Worm (Caenorhabditis elegans) whole organism, L1 larva: ENCODE measurements around the gene ZK1128.7.

Experiments
- C34B4.2 ChIP-seq: sonication (generic microtip); optimal IDR thresholded peaks from 2 replicates; lab custom pipeline; 2017; ENCODE audit warnings: mild to moderate bottlenecking, missing genetic modification characterization, missing compliant biosample characterization
- ama-1 ChIP-seq: fragments of 150-350 bp; optimal IDR thresholded peaks from 2 replicates; lab custom pipeline; 2014
- ceh-63 ChIP-seq: fragments of 200-800 bp; sonication (Bioruptor generic); optimal IDR thresholded peaks from 2 replicates; lab custom pipeline; 2018; ENCODE audit warnings: mild to moderate bottlenecking, missing genetic modification characterization, missing compliant biosample characterization
- elt-3 ChIP-seq, 6 experiments: fragments of 150-350 bp in 1 of 6; sonication (generic microtip); optimal IDR thresholded peaks; 2 replicates each; lab custom pipeline; 2017 to 2018; ENCODE audit warnings: missing biosample characterization in 6 of 6, missing genetic modification characterization in 6 of 6, inconsistent platforms in 1 of 6
- fkh-4 ChIP-seq: sonication (generic microtip); optimal IDR thresholded peaks from 2 replicates; lab custom pipeline; 2016; ENCODE audit warnings: missing compliant biosample characterization, missing genetic modification characterization, borderline replicate concordance
- lin-39 ChIP-seq: fragments of 150-350 bp; optimal IDR thresholded peaks from 2 replicates; lab custom pipeline; 2014; ENCODE audit warnings: missing biosample characterization, missing genetic modification reagents, missing genetic modification characterization
- lir-3 ChIP-seq: sonication (generic microtip); optimal IDR thresholded peaks from 2 replicates; lab custom pipeline; 2016; ENCODE audit warnings: mild to moderate bottlenecking, missing genetic modification characterization, moderate library complexity, missing compliant biosample characterization; ENCODE audit not compliant: poor library complexity
- nhr-237 ChIP-seq: fragments of 150-350 bp; optimal IDR thresholded peaks from 2 replicates; lab custom pipeline; 2014; ENCODE audit warnings: missing biosample characterization, missing genetic modification characterization
- nhr-28 ChIP-seq: fragments of 150-350 bp; optimal IDR thresholded peaks from 2 replicates; lab custom pipeline; 2014; ENCODE audit warnings: missing biosample characterization, missing genetic modification characterization
- skn-1 ChIP-seq: fragments of 150-350 bp; optimal IDR thresholded peaks from 2 replicates; lab custom pipeline; 2014; ENCODE audit warnings: missing biosample characterization, missing genetic modification characterization
- swsn-7 ChIP-seq: sonication (generic microtip); optimal IDR thresholded peaks from 2 replicates; lab custom pipeline; 2016; ENCODE audit warnings: missing genetic modification characterization, missing compliant biosample characterization
- ztf-4 ChIP-seq: fragments of 150-350 bp; optimal IDR thresholded peaks from 2 replicates; lab custom pipeline; 2014; ENCODE audit warnings: missing biosample characterization, missing genetic modification characterization

DNA sequence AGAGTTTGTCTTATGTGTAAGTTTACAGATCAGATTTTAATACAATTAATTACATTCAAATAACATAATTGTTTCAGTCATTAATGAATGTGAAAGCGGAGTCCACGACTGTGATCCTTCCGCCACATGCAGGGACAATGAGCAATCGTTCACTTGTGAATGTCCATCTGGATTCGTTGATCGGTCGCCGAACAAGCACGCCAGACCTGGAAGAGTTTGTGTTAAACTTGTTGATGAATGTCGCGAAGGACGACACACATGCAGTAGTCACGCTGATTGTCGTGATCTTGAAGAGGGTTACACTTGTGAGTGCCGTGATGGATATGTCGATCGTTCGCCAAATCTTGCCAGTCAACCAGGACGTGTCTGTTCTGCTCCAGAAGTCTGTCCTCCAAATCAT is 41.7 kb downstream of the ZK1128.7 start:
- TF ChIP-seq lir-3 = no peak
- TF ChIP-seq lin-39 (tag; lab: Kevin White, UChicago) = no peak
- TF ChIP-seq elt-3 (tag; optimal IDR thresholded peaks at IDR 0.05; lab: Kevin White, UChicago) = no peak
- TF ChIP-seq fkh-4 (tag; lab: Kevin White, UChicago) = no peak
- no peak for TF ChIP-seq ztf-4 (tag; lab: Kevin White, UChicago)
- no peak for TF ChIP-seq nhr-237 (tag; lab: Kevin White, UChicago)
- no peak for TF ChIP-seq ceh-63 (GFP tag; lab: Kevin White, UChicago)
- TF ChIP-seq ama-1 (lab: Kevin White, UChicago) = no peak
- no peak for TF ChIP-seq nhr-28 (tag; lab: Kevin White, UChicago)
- no peak for TF ChIP-seq skn-1 (tag; lab: Kevin White, UChicago)
- no peak for TF ChIP-seq C34B4.2 (tag; lab: Kevin White, UChicago)
- TF ChIP-seq swsn-7 (tag; lab: Kevin White, UChicago) = no peak
